Fruit fly (Drosophila melanogaster) whole organism, embryonic: Measurements from ENCODE around the gene Pex10.

ENCODE experiments used
- Abd-B ChIP-seq: fragments of 200-800 bp; sonication (Bioruptor generic); optimal IDR thresholded peaks from 2 replicates; lab custom pipeline; 2018; ENCODE audit warnings: missing biosample characterization, mild to moderate bottlenecking, missing genetic modification characterization, moderate library complexity
- Adf1 ChIP-seq: fragments of 200-800 bp; sonication (Bioruptor generic); IDR thresholded peaks from 2 replicates; pipeline ENCODE4 v1.3.6; 2022; ENCODE audit warnings: missing biosample characterization, missing genetic modification characterization
- Asciz ChIP-seq: fragments of 200-800 bp; sonication (Bioruptor generic); optimal IDR thresholded peaks from 2 replicates; lab custom pipeline; 2017; ENCODE audit warnings: missing biosample characterization, mild to moderate bottlenecking, missing genetic modification characterization, missing genetic modification reagents
- Blimp-1 ChIP-seq: fragments of 200-800 bp; sonication (Bioruptor generic); optimal IDR thresholded peaks from 3 replicates; lab custom pipeline; 2018; ENCODE audit warnings: missing biosample characterization, missing genetic modification characterization, mild to moderate bottlenecking, moderate library complexity, missing genetic modification reagents
- CG1024 ChIP-seq: fragments of 200-800 bp; sonication (Bioruptor generic); IDR thresholded peaks from 2 replicates; pipeline ENCODE4 v1.3.6; 2022; ENCODE audit warnings: missing biosample characterization, missing genetic modification characterization
- CG12155 ChIP-seq: fragments of 200-800 bp; sonication (Bioruptor generic); optimal IDR thresholded peaks from 3 replicates; lab custom pipeline; 2016; ENCODE audit warnings: missing biosample characterization, missing genetic modification characterization
- CG13624 ChIP-seq: fragments of 200-800 bp; sonication (Bioruptor generic); optimal IDR thresholded peaks from 2 replicates; lab custom pipeline; 2016; ENCODE audit warnings: missing biosample characterization, missing genetic modification characterization
- CG13775 ChIP-seq: fragments of 200-800 bp; sonication (Bioruptor generic); optimal IDR thresholded peaks from 3 replicates; lab custom pipeline; 2017; ENCODE audit warnings: missing biosample characterization, mild to moderate bottlenecking, missing genetic modification characterization
- CG15479 ChIP-seq: fragments of 200-800 bp; sonication (Bioruptor generic); optimal IDR thresholded peaks from 3 replicates; lab custom pipeline; 2019; ENCODE audit warnings: missing biosample characterization, mild to moderate bottlenecking, missing genetic modification characterization, moderate library complexity
- CG15514 ChIP-seq: fragments of 200-800 bp; sonication (Bioruptor generic); optimal IDR thresholded peaks from 3 replicates; lab custom pipeline; 2017; ENCODE audit warnings: missing biosample characterization, missing genetic modification characterization, mild to moderate bottlenecking, moderate library complexity, missing genetic modification reagents
- CG17912 ChIP-seq: fragments of 200-800 bp; sonication (Bioruptor generic); optimal IDR thresholded peaks from 2 replicates; lab custom pipeline; 2018; ENCODE audit warnings: missing biosample characterization, mild to moderate bottlenecking, missing genetic modification characterization
- CG2889 ChIP-seq: fragments of 200-800 bp; sonication (Bioruptor generic); IDR thresholded peaks from 3 replicates; pipeline ENCODE4 v1.3.6; 2022; ENCODE audit warnings: missing biosample characterization, missing genetic modification characterization
- CG3065 ChIP-seq: fragments of 200-800 bp; sonication (Bioruptor generic); optimal IDR thresholded peaks from 2 replicates; lab custom pipeline; 2016; ENCODE audit warnings: missing biosample characterization, missing genetic modification characterization
- CG3407 ChIP-seq: fragments of 200-800 bp; sonication (Bioruptor generic); optimal IDR thresholded peaks from 2 replicates; lab custom pipeline; 2018; ENCODE audit warnings: missing biosample characterization, mild to moderate bottlenecking, missing genetic modification characterization
- CG7928 ChIP-seq: fragments of 200-800 bp; sonication (Bioruptor generic); optimal IDR thresholded peaks from 2 replicates; lab custom pipeline; 2017; ENCODE audit warnings: missing biosample characterization, mild to moderate bottlenecking, missing genetic modification characterization
- Camta ChIP-seq: fragments of 200-800 bp; sonication (Bioruptor generic); optimal IDR thresholded peaks from 2 replicates; lab custom pipeline; 2016; ENCODE audit warnings: missing biosample characterization, missing genetic modification characterization
- CkIIα-i1 ChIP-seq: fragments of 200-800 bp; sonication (Bioruptor generic); IDR thresholded peaks from 2 replicates; pipeline ENCODE4 v1.3.6; 2022; ENCODE audit warnings: missing biosample characterization, missing genetic modification characterization
- D19B ChIP-seq: fragments of 200-800 bp; sonication (Bioruptor generic); optimal IDR thresholded peaks from 2 replicates; lab custom pipeline; 2017; ENCODE audit warnings: missing biosample characterization, mild to moderate bottlenecking, missing genetic modification characterization
- E2f2 ChIP-seq: fragments of 200-800 bp; sonication (Bioruptor generic); IDR thresholded peaks from 2 replicates; pipeline ENCODE4 v1.3.6; 2022; ENCODE audit warnings: missing biosample characterization, missing genetic modification characterization
- Fer1 ChIP-seq: fragments of 200-800 bp; sonication (Bioruptor generic); optimal IDR thresholded peaks from 2 replicates; lab custom pipeline; 2017; ENCODE audit warnings: missing biosample characterization, mild to moderate bottlenecking, missing genetic modification characterization
- H15 ChIP-seq: fragments of 200-800 bp; sonication (Bioruptor generic); IDR thresholded peaks from 3 replicates; pipeline ENCODE4 v1.3.6; 2022; ENCODE audit warnings: missing biosample characterization, missing genetic modification characterization
- MBD-R2 ChIP-seq: fragments of 200-800 bp; sonication (Bioruptor generic); IDR thresholded peaks from 2 replicates; pipeline ENCODE4 v1.3.6; 2022; ENCODE audit warnings: missing biosample characterization, missing genetic modification characterization
- Pdp1 ChIP-seq, 2 experiments: fragments of 200-800 bp; sonication (Bioruptor generic); optimal IDR thresholded peaks; 3 replicates each; lab custom pipeline; 2016; ENCODE audit warnings: missing biosample characterization in 2 of 2, missing genetic modification characterization in 2 of 2, mild to moderate bottlenecking in 1 of 2, moderate library complexity in 1 of 2
- Sin3A ChIP-seq: fragments of >200 bp; optimal IDR thresholded peaks from 2 replicates; lab custom pipeline; 2018
- Stat92E ChIP-seq, 3 experiments: fragments of >200 bp in 2 of 3; fragments of 200-800 bp in 1 of 3; sonication (Bioruptor generic) in 1 of 3; optimal IDR thresholded peaks; 2 replicates each; lab custom pipeline; 2017 to 2019; ENCODE audit warnings: missing biosample characterization in 3 of 3, missing genetic modification characterization in 3 of 3, mild to moderate bottlenecking in 1 of 3, moderate library complexity in 1 of 3
- Usf ChIP-seq: fragments of 200-800 bp; sonication (Bioruptor generic); optimal IDR thresholded peaks from 2 replicates; lab custom pipeline; 2017; ENCODE audit warnings: missing genotype, missing biosample characterization, missing genetic modification characterization
- YL-1 ChIP-seq: fragments of 200-800 bp; sonication (Bioruptor generic); optimal IDR thresholded peaks from 3 replicates; lab custom pipeline; 2017; ENCODE audit warnings: missing biosample characterization, mild to moderate bottlenecking, missing genetic modification characterization
- ase ChIP-seq: fragments of 200-800 bp; sonication (Bioruptor generic); IDR thresholded peaks from 3 replicates; pipeline ENCODE4 v1.3.6; 2022; ENCODE audit warnings: missing biosample characterization, missing genetic modification characterization
- ato ChIP-seq: fragments of 200-800 bp; sonication (Bioruptor generic); IDR thresholded peaks from 2 replicates; pipeline ENCODE4 v1.3.6; 2022; ENCODE audit warnings: missing biosample characterization, missing genetic modification characterization; ENCODE audit not compliant: partially characterized antibody
- cad ChIP-seq: fragments of >200 bp; optimal IDR thresholded peaks from 2 replicates; lab custom pipeline; 2017; ENCODE audit warnings: missing biosample characterization, missing genetic modification characterization
- cato ChIP-seq: fragments of 200-800 bp; sonication (Bioruptor generic); optimal IDR thresholded peaks from 2 replicates; lab custom pipeline; 2016; ENCODE audit warnings: missing biosample characterization, missing genetic modification characterization, borderline replicate concordance
- crol ChIP-seq: fragments of 200-800 bp; sonication (Bioruptor generic); IDR thresholded peaks from 2 replicates; pipeline ENCODE4 v1.3.6; 2022; ENCODE audit warnings: missing biosample characterization, missing genetic modification characterization
- cwo ChIP-seq: fragments of 200-800 bp; sonication (Bioruptor generic); optimal IDR thresholded peaks from 3 replicates; lab custom pipeline; 2017; ENCODE audit warnings: missing biosample characterization, missing genetic modification characterization, mild to moderate bottlenecking, moderate library complexity, missing genetic modification reagents
- ewg ChIP-seq: fragments of 200-800 bp; sonication (Bioruptor generic); optimal IDR thresholded peaks from 3 replicates; lab custom pipeline; 2017; ENCODE audit warnings: mild to moderate bottlenecking, missing biosample characterization, missing genetic modification reagents, missing genetic modification characterization
- gro ChIP-seq: fragments of 200-800 bp; sonication (Bioruptor generic); optimal IDR thresholded peaks from 2 replicates; lab custom pipeline; 2016; ENCODE audit warnings: missing biosample characterization, missing genetic modification characterization
- jigr1 ChIP-seq: fragments of 200-800 bp; sonication (Bioruptor generic); IDR thresholded peaks from 3 replicates; pipeline ENCODE4 v1.3.6; 2022; ENCODE audit warnings: missing biosample characterization, missing genetic modification characterization
- jing ChIP-seq: fragments of 200-800 bp; sonication (Bioruptor generic); optimal IDR thresholded peaks from 2 replicates; lab custom pipeline; 2018; ENCODE audit warnings: missing biosample characterization, mild to moderate bottlenecking, missing genetic modification characterization
- lov ChIP-seq, 2 experiments: fragments of 200-800 bp in 1 of 2; fragments of >200 bp in 1 of 2; sonication (Bioruptor generic) in 1 of 2; IDR thresholded peaks in 1 of 2; optimal IDR thresholded peaks in 1 of 2; 2 replicates in 1 of 2; 3 replicates in 1 of 2; pipeline versions ENCODE4 v1.3.6 to Lab custom; 2017 to 2022; ENCODE audit warnings: missing biosample characterization in 1 of 2, missing genetic modification characterization in 1 of 2
- mam ChIP-seq: fragments of 200-800 bp; sonication (Bioruptor generic); optimal IDR thresholded peaks from 3 replicates; lab custom pipeline; 2016; ENCODE audit warnings: missing biosample characterization, missing genetic modification characterization
- nau ChIP-seq: fragments of 200-800 bp; sonication (Bioruptor generic); optimal IDR thresholded peaks from 3 replicates; lab custom pipeline; 2017; ENCODE audit warnings: missing biosample characterization, mild to moderate bottlenecking, missing genetic modification characterization, missing genetic modification reagents
- org-1 ChIP-seq: fragments of 200-800 bp; sonication (Bioruptor generic); optimal IDR thresholded peaks from 2 replicates; lab custom pipeline; 2017; ENCODE audit warnings: missing biosample characterization, missing genetic modification characterization
- pnt ChIP-seq: fragments of 200-800 bp; sonication (Bioruptor generic); optimal IDR thresholded peaks from 3 replicates; lab custom pipeline; 2016; ENCODE audit warnings: missing biosample characterization, missing genetic modification characterization
- shn ChIP-seq: fragments of 200-800 bp; sonication (Bioruptor generic); optimal IDR thresholded peaks from 3 replicates; lab custom pipeline; 2016; ENCODE audit warnings: missing biosample characterization, missing genetic modification characterization
- ssp ChIP-seq: fragments of 200-800 bp; sonication (Bioruptor generic); IDR thresholded peaks from 2 replicates; pipeline ENCODE4 v1.3.6; 2022; ENCODE audit warnings: missing biosample characterization, missing genetic modification characterization
- usp ChIP-seq: fragments of >200 bp; optimal IDR thresholded peaks from 2 replicates; lab custom pipeline; 2017; ENCODE audit warnings: missing biosample characterization, missing genetic modification characterization
- yki ChIP-seq: fragments of >200 bp; optimal IDR thresholded peaks from 3 replicates; lab custom pipeline; 2018
- zen2 ChIP-seq: fragments of 200-800 bp; sonication (Bioruptor generic); IDR thresholded peaks from 3 replicates; pipeline ENCODE4 v1.3.6; 2022; ENCODE audit warnings: missing biosample characterization, missing genetic modification characterization; ENCODE audit not compliant: partially characterized antibody

The Pex10 gene

DNA sequence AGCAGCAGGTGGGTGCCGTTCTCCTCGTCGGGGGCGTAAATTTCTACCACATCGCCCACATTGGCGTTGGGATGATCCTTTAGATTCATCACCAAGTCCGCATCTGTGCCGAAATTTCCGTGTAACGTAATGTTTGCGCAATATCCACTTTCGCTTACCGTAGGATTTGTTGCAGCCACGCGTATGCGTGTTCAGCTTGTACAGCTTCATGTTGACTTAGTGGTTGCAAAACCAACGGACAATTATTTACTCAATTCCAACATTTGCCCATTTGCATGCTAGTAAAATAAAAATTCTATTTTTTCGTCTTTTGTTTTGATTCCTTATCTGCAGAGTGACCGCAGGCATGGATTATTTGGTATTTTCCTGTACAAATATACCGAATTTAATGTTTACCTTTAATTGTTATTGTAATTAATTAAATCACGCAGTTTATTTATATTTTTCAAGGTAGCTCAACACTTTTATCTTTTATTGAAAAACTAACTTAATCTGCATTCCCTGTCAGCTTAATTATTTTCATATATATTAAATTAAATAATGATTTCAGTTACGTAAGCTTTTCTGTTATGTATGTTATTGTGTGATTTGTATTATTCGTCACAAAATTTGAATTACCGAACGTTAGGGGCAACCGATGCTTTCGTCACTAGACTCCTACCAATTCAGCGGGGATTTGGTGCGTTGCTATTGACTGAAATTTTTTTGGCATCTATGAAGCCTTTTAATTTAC lies 24.2 kb upstream of the Pex10 start, which contains the start of gene Iml1 (continued):
- no peak for TF ChIP-seq CG7928
- peak; percentile 65; the same call in 1 of the 2 replicates for TF ChIP-seq MBD-R2 (GFP tag; lab: Robert Waterston, UW)
- no peak for TF ChIP-seq ewg (GFP tag; lab: Kevin White, UChicago)
- TF ChIP-seq Stat92E (GFP tag; optimal IDR thresholded peaks at IDR 0.05; lab: Kevin White, UChicago) = no peak
- no peak for TF ChIP-seq CkIIα-i1 (GFP tag; lab: Robert Waterston, UW)
- TF ChIP-seq CG2889 (GFP tag; lab: Robert Waterston, UW) = 0 out of 3 replicates have a peak, but pooled peaks have one; percentile 12
- TF ChIP-seq Sin3A (lab: Kevin White, UChicago) = no peak
- no peak for TF ChIP-seq Usf (GFP tag; lab: Kevin White, UChicago)
- no peak for TF ChIP-seq Camta
- TF ChIP-seq Adf1 = no peak
- no peak for TF ChIP-seq H15 (GFP tag; lab: Robert Waterston, UW)
- no peak for TF ChIP-seq Blimp-1
- no peak for TF ChIP-seq cato
- peak; percentile 29; the same call in 1 of the 3 replicates for TF ChIP-seq ase (GFP tag; lab: Robert Waterston, UW)
- peak; percentile 20 for TF ChIP-seq CG13775 (GFP tag; lab: Kevin White, UChicago)
- no peak for TF ChIP-seq ato (GFP tag; lab: Robert Waterston, UW)
- no peak for TF ChIP-seq CG3065 (GFP tag; lab: Kevin White, UChicago)
- no peak for TF ChIP-seq gro (GFP tag; lab: Kevin White, UChicago)
- no peak for TF ChIP-seq D19B (GFP tag; lab: Kevin White, UChicago)
- TF ChIP-seq CG15479 (GFP tag; lab: Kevin White, UChicago) = peak; percentile 61
- no peak for TF ChIP-seq yki (lab: Kevin White, UChicago)
- TF ChIP-seq, all 482 proteins: peak for 117

dm6 chr3L:1536487-1537337 lies 21.3 kb upstream of the Pex10 start, which contains the start of the genes CG12091 and pns:
TSS of gene CG12091 (minus strand) at chr3L:1536835.
TSS of gene pns (plus strand) at chr3L:1537137.
- TF ChIP-seq org-1 = peak; percentile 12
- no peak for TF ChIP-seq jing (GFP tag; lab: Kevin White, UChicago)
- TF ChIP-seq YL-1 (GFP tag; lab: Kevin White, UChicago) = peak; percentile 82
- TF ChIP-seq nau (GFP tag; lab: Kevin White, UChicago) = no peak
- peak; percentile 77 for TF ChIP-seq CG13624 (GFP tag; lab: Kevin White, UChicago)
- TF ChIP-seq Fer1 (GFP tag; lab: Kevin White, UChicago) = peak; percentile 60
- no peak for TF ChIP-seq jigr1 (GFP tag; lab: Robert Waterston, UW)
- TF ChIP-seq crol (GFP tag; lab: Robert Waterston, UW) = no peak; the same call in 1 of the 2 replicates
- no peak for TF ChIP-seq CG17912
- TF ChIP-seq mam (GFP tag; lab: Kevin White, UChicago) = peak; percentile 79
- TF ChIP-seq CG12155 (GFP tag; lab: Kevin White, UChicago) = peak; percentile 72
- TF ChIP-seq cad (GFP tag; lab: Kevin White, UChicago) = peak; percentile 10
- TF ChIP-seq Abd-B (GFP tag; lab: Kevin White, UChicago) = peak; percentile 55
- TF ChIP-seq pnt = peak; percentile 63
- peak; percentile 71 for TF ChIP-seq ssp (GFP tag; lab: Robert Waterston, UW)
- TF ChIP-seq zen2 (GFP tag; lab: Robert Waterston, UW) = no peak; the same call in 2 of the 3 replicates
- TF ChIP-seq Asciz (GFP tag; lab: Kevin White, UChicago) = no peak
- TF ChIP-seq lov (optimal IDR thresholded peaks at IDR 0.05; lab: Kevin White, UChicago) = no peak
- TF ChIP-seq lov (GFP tag; IDR thresholded peaks at IDR 0.05; lab: Robert Waterston, UW) = no peak
- TF ChIP-seq shn (GFP tag; lab: Kevin White, UChicago) = peak; percentile 56
- TF ChIP-seq cwo (GFP tag; lab: Kevin White, UChicago) = peak; percentile 69
- TF ChIP-seq E2f2 = peak; percentile 47; the same call in 1 of the 2 replicates
- TF ChIP-seq Pdp1 (GFP tag; optimal IDR thresholded peaks at IDR 0.05; lab: Kevin White, UChicago) = peak; percentile 74 to 91
- TF ChIP-seq CG15514 (GFP tag; lab: Kevin White, UChicago) = peak; percentile 100
- peak; percentile 41; the same call in 1 of the 2 replicates for TF ChIP-seq CG1024
- TF ChIP-seq CG3407 (GFP tag; lab: Kevin White, UChicago) = no peak
- no peak for TF ChIP-seq usp (GFP tag; lab: Kevin White, UChicago)
